Fruit fly (Drosophila melanogaster) whole organism, embryonic: Measurements from ENCODE around the gene CG1638.

Source experiments
- Abd-B ChIP-seq: fragments of 200-800 bp; sonication (Bioruptor generic); optimal IDR thresholded peaks from 2 replicates; lab custom pipeline; 2018; ENCODE audit warnings: missing biosample characterization, mild to moderate bottlenecking, missing genetic modification characterization, moderate library complexity
- CG10979 ChIP-seq: fragments of 200-800 bp; sonication (Bioruptor generic); optimal IDR thresholded peaks from 2 replicates; lab custom pipeline; 2018; ENCODE audit warnings: missing biosample characterization, mild to moderate bottlenecking, missing genetic modification characterization, moderate library complexity
- CG11398 ChIP-seq: fragments of 200-800 bp; sonication (Bioruptor generic); optimal IDR thresholded peaks from 2 replicates; lab custom pipeline; 2016; ENCODE audit warnings: missing biosample characterization, missing genetic modification characterization
- CG11504 ChIP-seq: fragments of 200-800 bp; sonication (Bioruptor generic); optimal IDR thresholded peaks from 3 replicates; lab custom pipeline; 2019; ENCODE audit warnings: missing biosample characterization, mild to moderate bottlenecking, missing genetic modification characterization, moderate library complexity
- CG13296 ChIP-seq: fragments of 200-800 bp; sonication (Bioruptor generic); optimal IDR thresholded peaks from 3 replicates; lab custom pipeline; 2018; ENCODE audit warnings: missing biosample characterization, mild to moderate bottlenecking, missing genetic modification characterization
- CG15479 ChIP-seq: fragments of 200-800 bp; sonication (Bioruptor generic); optimal IDR thresholded peaks from 3 replicates; lab custom pipeline; 2019; ENCODE audit warnings: missing biosample characterization, mild to moderate bottlenecking, missing genetic modification characterization, moderate library complexity
- CG1602 ChIP-seq: fragments of 200-800 bp; sonication (Bioruptor generic); optimal IDR thresholded peaks from 3 replicates; lab custom pipeline; 2016; ENCODE audit warnings: missing biosample characterization, missing genetic modification characterization
- CG17359 ChIP-seq: fragments of 200-800 bp; sonication (Bioruptor generic); optimal IDR thresholded peaks from 3 replicates; lab custom pipeline; 2018; ENCODE audit warnings: missing biosample characterization, mild to moderate bottlenecking, missing genetic modification characterization, moderate library complexity
- CG17802 ChIP-seq: fragments of 200-800 bp; sonication (Bioruptor generic); optimal IDR thresholded peaks from 2 replicates; lab custom pipeline; 2018; ENCODE audit warnings: missing biosample characterization, mild to moderate bottlenecking, missing genetic modification characterization, moderate library complexity
- CG32532 ChIP-seq: fragments of 200-800 bp; sonication (Bioruptor generic); IDR thresholded peaks from 2 replicates; pipeline ENCODE4 v1.3.6; 2022; ENCODE audit warnings: missing biosample characterization, missing genetic modification characterization
- CG33557 ChIP-seq: fragments of 200-800 bp; sonication (Bioruptor generic); optimal IDR thresholded peaks from 2 replicates; lab custom pipeline; 2019; ENCODE audit warnings: missing biosample characterization, mild to moderate bottlenecking, missing genetic modification characterization, moderate library complexity
- CG3726 ChIP-seq: fragments of 200-800 bp; sonication (Bioruptor generic); IDR thresholded peaks from 3 replicates; pipeline ENCODE4, ENCODE4 v1.3.6; 2022; ENCODE audit warnings: missing biosample characterization, missing genetic modification characterization
- CG5953 ChIP-seq: fragments of 200-800 bp; sonication (Bioruptor generic); IDR thresholded peaks from 2 replicates; pipeline ENCODE4 v1.3.6; 2022; ENCODE audit warnings: missing biosample characterization, missing genetic modification characterization
- CG6765 ChIP-seq: fragments of 200-800 bp; sonication (Bioruptor generic); optimal IDR thresholded peaks from 3 replicates; lab custom pipeline; 2017; ENCODE audit warnings: missing biosample characterization, mild to moderate bottlenecking, missing genetic modification characterization
- CG8478 ChIP-seq: fragments of >200 bp; optimal IDR thresholded peaks from 2 replicates; lab custom pipeline; 2018
- CG9609 ChIP-seq: fragments of 200-800 bp; sonication (Bioruptor generic); optimal IDR thresholded peaks from 3 replicates; lab custom pipeline; 2016; ENCODE audit warnings: missing biosample characterization, missing genetic modification characterization
- CG9797 ChIP-seq: fragments of 200-800 bp; sonication (Bioruptor generic); optimal IDR thresholded peaks from 3 replicates; lab custom pipeline; 2018; ENCODE audit warnings: missing biosample characterization, mild to moderate bottlenecking, missing genetic modification characterization
- CG9876 ChIP-seq: fragments of 200-800 bp; sonication (Bioruptor generic); optimal IDR thresholded peaks from 2 replicates; lab custom pipeline; 2016; ENCODE audit warnings: missing biosample characterization, missing genetic modification characterization
- CG9932 ChIP-seq: fragments of 200-800 bp; sonication (Bioruptor generic); IDR thresholded peaks from 2 replicates; pipeline ENCODE4 v1.3.6; 2022; ENCODE audit warnings: missing biosample characterization, missing genetic modification characterization
- CHES-1-like ChIP-seq: fragments of 200-800 bp; sonication (Bioruptor generic); optimal IDR thresholded peaks from 2 replicates; lab custom pipeline; 2016; ENCODE audit warnings: missing biosample characterization, missing genetic modification characterization
- Camta ChIP-seq: fragments of 200-800 bp; sonication (Bioruptor generic); optimal IDR thresholded peaks from 2 replicates; lab custom pipeline; 2016; ENCODE audit warnings: missing biosample characterization, missing genetic modification characterization
- Chrac-16 ChIP-seq: fragments of 200-800 bp; sonication (Bioruptor generic); optimal IDR thresholded peaks from 3 replicates; lab custom pipeline; 2016; ENCODE audit warnings: missing biosample characterization, missing genetic modification characterization
- Dbx ChIP-seq: fragments of 200-800 bp; sonication (Bioruptor generic); IDR thresholded peaks from 3 replicates; pipeline ENCODE4 v1.3.6; 2022; ENCODE audit warnings: missing biosample characterization, missing genetic modification characterization
- Dfd ChIP-seq, 2 experiments: fragments of >200 bp; optimal IDR thresholded peaks; 2 replicates each; lab custom pipeline; 2017; ENCODE audit warnings: missing biosample characterization in 2 of 2, missing genetic modification characterization in 2 of 2
- Dip3 ChIP-seq: fragments of 200-800 bp; sonication (Bioruptor generic); optimal IDR thresholded peaks from 3 replicates; lab custom pipeline; 2016; ENCODE audit warnings: missing biosample characterization, missing genetic modification characterization
- Eip74EF ChIP-seq, 2 experiments: fragments of 200-800 bp in 1 of 2; fragments of >200 bp in 1 of 2; sonication (Bioruptor generic) in 1 of 2; optimal IDR thresholded peaks; 2 replicates each; lab custom pipeline; 2017 to 2019; ENCODE audit warnings: missing biosample characterization in 2 of 2, missing genetic modification characterization in 2 of 2, mild to moderate bottlenecking in 1 of 2, moderate library complexity in 1 of 2
- Gug ChIP-seq: fragments of 200-800 bp; sonication (Bioruptor generic); IDR thresholded peaks from 4 replicates; pipeline ENCODE4 v1.3.6; 2022; ENCODE audit warnings: missing biosample characterization, missing genetic modification characterization
- HLH3B ChIP-seq: fragments of 200-800 bp; sonication (Bioruptor generic); IDR thresholded peaks from 2 replicates; pipeline ENCODE4 v1.3.6; 2022; ENCODE audit warnings: missing biosample characterization, missing genetic modification characterization
- HLH54F ChIP-seq: fragments of 200-800 bp; sonication (Bioruptor generic); optimal IDR thresholded peaks from 3 replicates; lab custom pipeline; 2016; ENCODE audit warnings: missing biosample characterization, missing genetic modification characterization
- HmgD ChIP-seq: fragments of 200-800 bp; sonication (Bioruptor generic); optimal IDR thresholded peaks from 3 replicates; lab custom pipeline; 2016; ENCODE audit warnings: missing biosample characterization, missing genetic modification characterization
- Hr3 ChIP-seq: fragments of 200-800 bp; sonication (Bioruptor generic); optimal IDR thresholded peaks from 3 replicates; lab custom pipeline; 2016; ENCODE audit warnings: missing biosample characterization, missing genetic modification characterization
- Hr78 ChIP-seq, 2 experiments: fragments of 200-800 bp in 1 of 2; fragments of >200 bp in 1 of 2; sonication (Bioruptor generic) in 1 of 2; optimal IDR thresholded peaks; 2 replicates each; lab custom pipeline; 2017 to 2019; ENCODE audit warnings: missing biosample characterization in 2 of 2, missing genetic modification characterization in 2 of 2, mild to moderate bottlenecking in 1 of 2, moderate library complexity in 1 of 2
- NC2α ChIP-seq: fragments of 200-800 bp; sonication (Bioruptor generic); optimal IDR thresholded peaks from 2 replicates; lab custom pipeline; 2016; ENCODE audit warnings: missing biosample characterization, missing genetic modification characterization
- NC2β ChIP-seq: fragments of 200-800 bp; sonication (Bioruptor generic); optimal IDR thresholded peaks from 2 replicates; lab custom pipeline; 2016; ENCODE audit warnings: missing biosample characterization, missing genetic modification characterization
- Ptx1 ChIP-seq: fragments of 200-800 bp; sonication (Bioruptor generic); IDR thresholded peaks from 2 replicates; pipeline ENCODE4 v1.3.6; 2022; ENCODE audit warnings: missing biosample characterization, missing genetic modification characterization
- Taf1 ChIP-seq: fragments of 200-800 bp; sonication (Bioruptor generic); IDR thresholded peaks from 2 replicates; pipeline ENCODE4 v1.3.6; 2022; ENCODE audit warnings: missing biosample characterization, missing genetic modification characterization
- ara ChIP-seq: fragments of 200-800 bp; sonication (Bioruptor generic); IDR thresholded peaks from 2 replicates; pipeline ENCODE4 v1.3.6; 2022; ENCODE audit warnings: missing biosample characterization, missing genetic modification characterization
- br ChIP-seq: fragments of >200 bp; optimal IDR thresholded peaks from 2 replicates; lab custom pipeline; 2017
- croc ChIP-seq: fragments of 200-800 bp; sonication (Bioruptor generic); conservative IDR thresholded peaks from 3 replicates; pipeline ENCODE4 v1.3.6; 2022; ENCODE audit warnings: missing biosample characterization, missing genetic modification characterization
- en ChIP-seq: fragments of 200-800 bp; sonication (Bioruptor generic); optimal IDR thresholded peaks from 2 replicates; lab custom pipeline; 2016; ENCODE audit warnings: missing biosample characterization, missing genetic modification characterization
- eyg ChIP-seq: fragments of 200-800 bp; sonication (Bioruptor generic); optimal IDR thresholded peaks from 3 replicates; lab custom pipeline; 2016; ENCODE audit warnings: missing biosample characterization, missing genetic modification characterization
- ftz-f1 ChIP-seq: fragments of 200-800 bp; sonication (Bioruptor generic); optimal IDR thresholded peaks from 2 replicates; lab custom pipeline; 2016; ENCODE audit warnings: missing biosample characterization, missing genetic modification characterization
- lmd ChIP-seq: fragments of 200-800 bp; sonication (Bioruptor generic); IDR thresholded peaks from 2 replicates; pipeline ENCODE4 v1.3.6; 2022; ENCODE audit warnings: missing biosample characterization, missing genetic modification characterization
- pb ChIP-seq: fragments of 200-800 bp; sonication (Bioruptor generic); optimal IDR thresholded peaks from 3 replicates; lab custom pipeline; 2016; ENCODE audit warnings: missing biosample characterization, missing genetic modification characterization
- pita ChIP-seq: fragments of 200-800 bp; sonication (Bioruptor generic); optimal IDR thresholded peaks from 2 replicates; lab custom pipeline; 2017; ENCODE audit warnings: missing biosample characterization, mild to moderate bottlenecking, missing genetic modification characterization
- ro ChIP-seq: fragments of 200-800 bp; sonication (Bioruptor generic); IDR thresholded peaks from 2 replicates; pipeline ENCODE4 v1.3.6; 2022; ENCODE audit warnings: missing biosample characterization, missing genetic modification characterization
- row ChIP-seq: fragments of 200-800 bp; sonication (Bioruptor generic); IDR thresholded peaks from 3 replicates; pipeline ENCODE4 v1.3.6; 2022; ENCODE audit warnings: missing biosample characterization, missing genetic modification characterization
- sd ChIP-seq: fragments of 200-800 bp; sonication (Bioruptor generic); optimal IDR thresholded peaks from 3 replicates; lab custom pipeline; 2018; ENCODE audit warnings: missing biosample characterization, mild to moderate bottlenecking, missing genetic modification characterization, moderate library complexity
- sna ChIP-seq: fragments of 200-800 bp; sonication (Bioruptor generic); IDR thresholded peaks from 2 replicates; pipeline ENCODE4 v1.3.6; 2022; ENCODE audit warnings: missing biosample characterization, missing genetic modification characterization; ENCODE audit not compliant: partially characterized antibody
- toy ChIP-seq: fragments of 200-800 bp; sonication (Bioruptor generic); IDR thresholded peaks from 2 replicates; pipeline ENCODE4 v1.3.6; 2022; ENCODE audit warnings: missing biosample characterization, missing genetic modification characterization
- unpg ChIP-seq: fragments of 200-800 bp; sonication (Bioruptor generic); optimal IDR thresholded peaks from 3 replicates; lab custom pipeline; 2018; ENCODE audit warnings: missing biosample characterization, mild to moderate bottlenecking, missing genetic modification characterization, moderate library complexity
- wdn ChIP-seq: fragments of 200-800 bp; sonication (Bioruptor generic); IDR thresholded peaks from 2 replicates; pipeline ENCODE4 v1.3.6; 2022; ENCODE audit warnings: missing biosample characterization, missing genetic modification characterization
- yki ChIP-seq: fragments of >200 bp; optimal IDR thresholded peaks from 3 replicates; lab custom pipeline; 2018
- z ChIP-seq: fragments of 200-800 bp; sonication (Bioruptor generic); IDR thresholded peaks from 3 replicates; pipeline ENCODE4 v1.3.6; 2022; ENCODE audit warnings: missing biosample characterization, missing genetic modification characterization

CG1638 gene

DNA sequence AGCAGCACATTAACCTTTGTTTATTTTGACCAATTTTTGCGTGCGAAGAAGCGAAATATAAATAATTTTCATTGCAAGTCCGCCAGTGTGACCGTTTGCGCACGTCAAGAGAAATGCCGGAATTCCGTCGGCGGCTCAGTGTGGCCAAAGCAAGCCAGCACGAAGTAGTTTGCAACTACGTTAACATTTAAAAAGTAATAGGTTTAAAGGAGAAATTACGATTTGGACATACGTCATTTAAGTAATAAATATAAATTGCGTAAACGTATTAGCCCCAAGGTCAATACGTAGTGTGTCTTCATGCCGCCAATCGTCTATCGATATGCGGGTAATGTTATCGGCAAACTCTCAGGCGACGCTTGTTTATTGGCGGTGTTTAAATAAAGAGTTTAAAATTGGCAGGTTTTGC, 9.8 kb upstream of the CG1638 start, which contains the start of the genes pygo and rod (continued):
- TF ChIP-seq CG5953 (GFP tag; lab: Robert Waterston, UW) (no peak), Hr3 (GFP tag; lab: Kevin White, UChicago) (no peak), CG9876 (GFP tag; lab: Kevin White, UChicago) (no peak), CG6765 (no peak), ro (GFP tag; lab: Robert Waterston, UW) (no peak), sd (tag; lab: Kevin White, UChicago) (peak; percentile 97), row (GFP tag; lab: Robert Waterston, UW) (peak; percentile 22; the same call in 1 of the 3 replicates), yki (lab: Kevin White, UChicago) (no peak), CG17359 (tag; lab: Kevin White, UChicago) (no peak), NC2β (peak; percentile 5), ara (GFP tag; lab: Robert Waterston, UW) (no peak), Abd-B (GFP tag; lab: Kevin White, UChicago) (no peak), CG33557 (no peak), toy (GFP tag; lab: Robert Waterston, UW) (no peak), eyg (no peak), HLH54F (GFP tag; lab: Kevin White, UChicago) (no peak), CG10979 (no peak), Gug (GFP tag; lab: Robert Waterston, UW) (no peak), CG9932 (GFP tag; lab: Robert Waterston, UW) (no peak), unpg (GFP tag; lab: Kevin White, UChicago) (no peak), br (lab: Kevin White, UChicago) (no peak), CG15479 (no peak), CG3726 (GFP tag; lab: Robert Waterston, UW) (no peak), wdn (GFP tag; lab: Robert Waterston, UW) (no peak), CG8478 (no peak), ftz-f1 (peak; percentile 97), CG11398 (no peak), Taf1 (no peak), Dbx (GFP tag; lab: Robert Waterston, UW) (no peak), CG13296 (GFP tag; lab: Kevin White, UChicago) (no peak), CG9609 (GFP tag; lab: Kevin White, UChicago) (no peak), Dip3 (GFP tag; lab: Kevin White, UChicago) (no peak), CG17802 (tag; lab: Kevin White, UChicago) (no peak), croc (GFP tag; lab: Robert Waterston, UW) (no peak), NC2α (GFP tag; lab: Kevin White, UChicago) (no peak), lmd (GFP tag; lab: Robert Waterston, UW) (no peak), Hr78 (GFP tag; optimal IDR thresholded peaks at IDR 0.05; lab: Kevin White, UChicago) (no peak), Eip74EF (GFP tag; optimal IDR thresholded peaks at IDR 0.05; lab: Kevin White, UChicago) (no peak), en (no peak), Dfd (GFP tag; optimal IDR thresholded peaks at IDR 0.05; lab: Kevin White, UChicago) (no peak), Ptx1 (GFP tag; lab: Robert Waterston, UW) (no peak), HmgD (GFP tag; lab: Kevin White, UChicago) (no peak), CHES-1-like (GFP tag; lab: Kevin White, UChicago) (peak; percentile 13), CG32532 (GFP tag; lab: Robert Waterston, UW) (no peak), HLH3B (GFP tag; lab: Robert Waterston, UW) (no peak), Camta (GFP tag; lab: Kevin White, UChicago) (peak; percentile 0), CG9797 (GFP tag; lab: Kevin White, UChicago) (peak; percentile 94), z (GFP tag; lab: Robert Waterston, UW) (no peak), Chrac-16 (GFP tag; lab: Kevin White, UChicago) (no peak), pb (GFP tag; lab: Kevin White, UChicago) (no peak), CG1602 (GFP tag; lab: Kevin White, UChicago) (no peak), pita (no peak), CG11504 (tag; lab: Kevin White, UChicago) (no peak), sna (GFP tag; lab: Robert Waterston, UW) (peak; percentile 74)
